Worm (Caenorhabditis elegans) whole organism, L4 larva: Measurements from ENCODE around the gene ssq-1.

ENCODE experiments used
- mdl-1 ChIP-seq, 2 experiments: fragments of 150-350 bp in 1 of 2; sonication (generic microtip) in 1 of 2; optimal IDR thresholded peaks; 2 replicates each; lab custom pipeline; 2014 to 2017; ENCODE audit warnings: missing biosample characterization in 2 of 2, missing genetic modification characterization in 2 of 2
- unc-62 ChIP-seq, 3 experiments: fragments of 150-350 bp in 1 of 3; sonication (generic microtip); optimal IDR thresholded peaks in 2 of 3; peaks in 1 of 3; 1 replicate in 1 of 3; 2 replicates in 2 of 3; lab custom pipeline; 2014 to 2017; ENCODE audit warnings: missing biosample characterization in 3 of 3, missing genetic modification characterization in 3 of 3, missing genetic modification reagents in 3 of 3, missing genotype in 1 of 3
- zag-1 ChIP-seq: fragments of 150-350 bp; optimal IDR thresholded peaks from 2 replicates; lab custom pipeline; 2014; ENCODE audit warnings: missing biosample characterization, missing genetic modification characterization

- TF ChIP-seq mdl-1 (tag; optimal IDR thresholded peaks at IDR 0.05; lab: Kevin White, UChicago): peak in 1 of 2 experiments; percentile 17
- TF ChIP-seq unc-62 (GFP tag; optimal IDR thresholded peaks at IDR 0.05 in 1 of 2; lab: Kevin White, UChicago): no peak
- no peak for TF ChIP-seq unc-62 (tag; optimal IDR thresholded peaks at IDR 0.05; lab: Kevin White, UChicago)
- no peak for TF ChIP-seq zag-1 (tag; lab: Kevin White, UChicago)
These were observed 27.1 kb upstream of the ssq-1 start, which contains the start of gene mtr-4 for ce11 chrIV:9825196-9825744.
